2 fruit fly cellular contexts compared by ENCODE assay signal in the genomic region with DNA sequence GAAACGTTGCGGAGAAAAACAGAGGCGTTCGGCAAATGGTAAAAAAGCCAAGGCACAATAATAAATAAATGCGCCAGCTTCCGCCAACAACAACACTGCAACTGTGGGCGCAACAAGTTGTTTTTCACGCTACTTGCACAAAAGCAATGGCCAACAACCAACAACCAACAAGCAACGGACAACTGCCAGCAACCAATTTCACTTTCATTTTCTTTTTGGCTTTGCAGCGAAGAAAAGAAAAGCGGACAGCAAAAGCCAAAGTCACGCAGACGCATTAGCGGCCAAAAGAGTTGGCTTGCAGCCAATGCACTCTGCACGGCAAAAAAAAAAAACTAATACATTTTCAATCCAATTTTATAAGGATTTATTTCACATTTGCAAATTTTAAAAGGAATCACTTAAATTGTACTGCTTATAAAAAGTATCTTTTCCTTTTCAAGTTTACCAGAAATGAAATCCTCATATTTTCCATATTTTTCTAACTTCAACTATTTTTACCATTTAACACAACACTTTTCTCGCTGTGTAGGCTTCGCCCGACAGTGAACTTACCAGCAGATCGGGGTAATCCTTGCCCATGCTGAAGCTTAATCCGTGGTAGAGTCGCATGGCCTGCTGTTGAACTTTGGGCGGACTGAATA.
TF ChIP-seq lines count a peak whose summit lies in the region.

No protein-coding gene starts in this region.

TF ChIP-seq in whole organism, embryonic, 481 proteins besides CTCF, POLR2A, EP300 and RAD21 (continued from another document):
- TF ChIP-seq CG12391 (tag; optimal IDR thresholded peaks at IDR 0.05; lab: Kevin White, UChicago) (peak; percentile 7), Blimp-1 (GFP tag; optimal IDR thresholded peaks at IDR 0.05; lab: Kevin White, UChicago) (peak; percentile 91), stwl (tag; optimal IDR thresholded peaks at IDR 0.05; lab: Kevin White, UChicago) (no peak), CG32772 (GFP tag; IDR thresholded peaks at IDR 0.05; lab: Robert Waterston, UW) (no peak), bsh (GFP tag; optimal IDR thresholded peaks at IDR 0.05; lab: Kevin White, UChicago) (peak in 1 of 2 experiments; percentile 27), fd64A (GFP tag; optimal IDR thresholded peaks at IDR 0.05; lab: Kevin White, UChicago) (no peak), Hr51 (GFP tag; optimal IDR thresholded peaks at IDR 0.05; lab: Kevin White, UChicago) (peak in 1 of 2 experiments; percentile 6), nmo (GFP tag; optimal IDR thresholded peaks at IDR 0.05; lab: Kevin White, UChicago) (peak; percentile 17), CG7839 (tag; optimal IDR thresholded peaks at IDR 0.05; lab: Kevin White, UChicago) (peak; percentile 1), Xrp1 (GFP tag; IDR thresholded peaks at IDR 0.05; lab: Robert Waterston, UW) (peak; percentile 39; the same call in 1 of the 2 replicates), CG11504 (tag; optimal IDR thresholded peaks at IDR 0.05; lab: Kevin White, UChicago) (peak; percentile 6)

TF ChIP-seq in whole organism, prepupa, 60 proteins besides CTCF, POLR2A, EP300 and RAD21 (continued from another document):
- peak; percentile 92 for TF ChIP-seq Hr4 (GFP tag; optimal IDR thresholded peaks at IDR 0.05; lab: Kevin White, UChicago)
- no peak for TF ChIP-seq fd85E (GFP tag; optimal IDR thresholded peaks at IDR 0.05; lab: Kevin White, UChicago)
- peak; percentile 61 for TF ChIP-seq net (GFP tag; optimal IDR thresholded peaks at IDR 0.05; lab: Kevin White, UChicago)
- TF ChIP-seq CG10669 (GFP tag; optimal IDR thresholded peaks at IDR 0.05; lab: Kevin White, UChicago): no peak
